Fruit fly (Drosophila melanogaster) whole organism, wandering third instar larva: ENCODE results near the gene Mlp84B.

ENCODE experiments used
- Abd-B ChIP-seq: fragments of >200 bp; optimal IDR thresholded peaks from 2 replicates; lab custom pipeline; 2017; ENCODE audit warnings: missing biosample characterization, missing genetic modification characterization
- CG32264 ChIP-seq: fragments of 200-800 bp; sonication (Bioruptor generic); optimal IDR thresholded peaks from 2 replicates; lab custom pipeline; 2016; ENCODE audit warnings: missing biosample characterization, missing genetic modification characterization
- CrebA ChIP-seq: fragments of 200-800 bp; sonication (Bioruptor generic); optimal IDR thresholded peaks from 2 replicates; lab custom pipeline; 2016; ENCODE audit warnings: missing biosample characterization, mild to moderate bottlenecking, missing genetic modification characterization, borderline replicate concordance
- Dif ChIP-seq: fragments of 200-275, 200-300 bp; sonication (Bioruptor generic); optimal IDR thresholded peaks from 2 replicates; lab custom pipeline; 2018; ENCODE audit warnings: missing biosample characterization, missing genetic modification characterization; ENCODE audit not compliant: partially characterized antibody
- GATAd ChIP-seq: sonication (Bioruptor generic); optimal IDR thresholded peaks from 2 replicates; lab custom pipeline; 2016; ENCODE audit warnings: missing biosample characterization, missing genetic modification characterization
- Hr78 ChIP-seq: fragments of >200 bp; optimal IDR thresholded peaks from 2 replicates; lab custom pipeline; 2017; ENCODE audit warnings: missing biosample characterization, missing genetic modification characterization
- Hr83 ChIP-seq: fragments of 200-300 bp; sonication (Bioruptor generic); optimal IDR thresholded peaks from 2 replicates; lab custom pipeline; 2016; ENCODE audit warnings: missing biosample characterization, mild to moderate bottlenecking, missing genetic modification characterization, moderate library complexity; ENCODE audit not compliant: poor library complexity, severe bottlenecking
- Jra ChIP-seq: sonication (Bioruptor generic); optimal IDR thresholded peaks from 2 replicates; lab custom pipeline; 2016; ENCODE audit warnings: missing biosample characterization, missing genetic modification characterization
- Mio ChIP-seq: sonication (Bioruptor generic); optimal IDR thresholded peaks from 2 replicates; lab custom pipeline; 2016; ENCODE audit warnings: missing biosample characterization, missing genetic modification characterization
- Myc ChIP-seq: fragments of >200 bp; optimal IDR thresholded peaks from 2 replicates; lab custom pipeline; 2017
- N ChIP-seq: fragments of >200 bp; optimal IDR thresholded peaks from 2 replicates; lab custom pipeline; 2018; ENCODE audit warnings: missing biosample characterization, missing external identifiers, missing genetic modification characterization
- OdsH ChIP-seq: fragments of 200-800 bp; sonication (Bioruptor generic); optimal IDR thresholded peaks from 2 replicates; lab custom pipeline; 2016; ENCODE audit warnings: missing biosample characterization, mild to moderate bottlenecking, missing genetic modification characterization
- Sp1 ChIP-seq: fragments of 200-800 bp; sonication (Bioruptor generic); optimal IDR thresholded peaks from 3 replicates; lab custom pipeline; 2019; ENCODE audit warnings: missing biosample characterization, mild to moderate bottlenecking, missing genetic modification characterization, moderate library complexity
- Vsx2 ChIP-seq: fragments of 200-300, 225-300 bp; sonication (Bioruptor generic); optimal IDR thresholded peaks from 2 replicates; lab custom pipeline; 2018; ENCODE audit warnings: missing biosample characterization, missing genetic modification characterization; ENCODE audit not compliant: partially characterized antibody
- brk ChIP-seq: fragments of 200-800 bp; sonication (Bioruptor generic); optimal IDR thresholded peaks from 2 replicates; lab custom pipeline; 2016; ENCODE audit warnings: missing biosample characterization, mild to moderate bottlenecking, missing genetic modification characterization
- dl ChIP-seq, 2 experiments: fragments of 175-275, 200-275 bp in 1 of 2; fragments of 200-275 bp in 1 of 2; sonication (Bioruptor generic); optimal IDR thresholded peaks; lab custom pipeline; 2018; ENCODE audit warnings: mild to moderate bottlenecking in 2 of 2, missing biosample characterization in 2 of 2, missing genetic modification characterization in 2 of 2, moderate library complexity in 2 of 2; ENCODE audit not compliant: partially characterized antibody in 2 of 2, insufficient read depth in 1 of 2
- dsf ChIP-seq: sonication (Bioruptor generic); optimal IDR thresholded peaks from 2 replicates; lab custom pipeline; 2016; ENCODE audit warnings: missing biosample characterization, missing genetic modification characterization, borderline replicate concordance
- ey ChIP-seq: fragments of 200-800 bp; sonication (Bioruptor generic); optimal IDR thresholded peaks from 2 replicates; lab custom pipeline; 2016; ENCODE audit warnings: missing biosample characterization, missing genetic modification characterization
- foxo ChIP-seq, 2 experiments: fragments of 200-800 bp; sonication (Bioruptor generic); optimal IDR thresholded peaks; 2 replicates in 1 of 2; 3 replicates in 1 of 2; lab custom pipeline; 2016 to 2017; ENCODE audit warnings: missing biosample characterization in 2 of 2, missing genetic modification characterization in 2 of 2
- fru ChIP-seq: fragments of 200-800 bp; sonication (Bioruptor generic); optimal IDR thresholded peaks from 3 replicates; lab custom pipeline; 2016; ENCODE audit warnings: missing biosample characterization, mild to moderate bottlenecking, missing genetic modification characterization
- h ChIP-seq: fragments of 200-800 bp; sonication (Bioruptor generic); optimal IDR thresholded peaks from 3 replicates; lab custom pipeline; 2016; ENCODE audit warnings: missing biosample characterization, mild to moderate bottlenecking, missing genetic modification characterization
- jim ChIP-seq: fragments of 175-275, 200-325 bp; sonication (Bioruptor generic); optimal IDR thresholded peaks from 2 replicates; lab custom pipeline; 2016; ENCODE audit warnings: missing biosample characterization, mild to moderate bottlenecking, missing genetic modification characterization
- lola ChIP-seq: fragments of >200 bp; optimal IDR thresholded peaks from 2 replicates; lab custom pipeline; 2017; ENCODE audit warnings: missing biosample characterization, missing genetic modification characterization
- pan ChIP-seq: fragments of >200 bp; optimal IDR thresholded peaks from 2 replicates; lab custom pipeline; 2017
- psq ChIP-seq: fragments of 200-800 bp; sonication (Bioruptor generic); optimal IDR thresholded peaks from 3 replicates; lab custom pipeline; 2017; ENCODE audit warnings: missing biosample characterization, mild to moderate bottlenecking, missing genetic modification characterization, moderate library complexity
- sage ChIP-seq: fragments of 200-800 bp; sonication (Bioruptor generic); optimal IDR thresholded peaks from 2 replicates; lab custom pipeline; 2016; ENCODE audit warnings: missing biosample characterization, mild to moderate bottlenecking, missing genetic modification characterization
- sv ChIP-seq: fragments of 200-800 bp; sonication (Bioruptor generic); optimal IDR thresholded peaks from 3 replicates; lab custom pipeline; 2016; ENCODE audit warnings: missing biosample characterization, missing genetic modification characterization
- tai ChIP-seq: sonication (Bioruptor generic); optimal IDR thresholded peaks from 2 replicates; lab custom pipeline; 2016; ENCODE audit warnings: missing biosample characterization, missing genetic modification characterization
- usp ChIP-seq: fragments of >200 bp; optimal IDR thresholded peaks from 2 replicates; lab custom pipeline; 2017; ENCODE audit warnings: missing biosample characterization, missing genetic modification characterization
- woc ChIP-seq: sonication (Bioruptor generic); optimal IDR thresholded peaks from 2 replicates; lab custom pipeline; 2016; ENCODE audit warnings: missing biosample characterization, mild to moderate bottlenecking, missing genetic modification characterization

Gene Mlp84B

dm6 chr3R:7123073-7123572 is 5.6 kb upstream of the Mlp84B start:
- no peak for TF ChIP-seq Jra (GFP tag; lab: Kevin White, UChicago)
- TF ChIP-seq sv, result no peak
- no peak for TF ChIP-seq N (GFP tag; lab: Kevin White, UChicago)
- TF ChIP-seq CG32264, result no peak
- TF ChIP-seq fru (GFP tag; lab: Kevin White, UChicago), result no peak
- no peak for TF ChIP-seq Abd-B (GFP tag; lab: Kevin White, UChicago)
- no peak for TF ChIP-seq pan (lab: Kevin White, UChicago)
- no peak for TF ChIP-seq brk (GFP tag; lab: Kevin White, UChicago)
- TF ChIP-seq Hr83 (GFP tag; lab: Kevin White, UChicago), result no peak
- TF ChIP-seq woc (GFP tag; lab: Kevin White, UChicago), result no peak
- no peak for TF ChIP-seq tai
- no peak for TF ChIP-seq Mio (GFP tag; lab: Kevin White, UChicago)
- no peak for TF ChIP-seq OdsH (GFP tag; lab: Kevin White, UChicago)
- no peak for TF ChIP-seq Myc (lab: Kevin White, UChicago)
- TF ChIP-seq lola (GFP tag; lab: Kevin White, UChicago), result no peak
- TF ChIP-seq Hr78 (GFP tag; lab: Kevin White, UChicago), result no peak

dm6 chr3R:7122172-7123072 is 4.9 kb upstream of the Mlp84B start:
- TF ChIP-seq h (GFP tag; lab: Kevin White, UChicago) (no peak), Sp1 (GFP tag; lab: Kevin White, UChicago) (no peak), CrebA (GFP tag; lab: Kevin White, UChicago) (no peak), dl (GFP tag; optimal IDR thresholded peaks at IDR 0.05; lab: Kevin White, UChicago; ENCODE audit: insufficient read depth in 1 of 2, partially characterized antibody in 2 of 2) (peak in 1 of 2 experiments; percentile 66), dsf (GFP tag; lab: Kevin White, UChicago) (no peak)
- TF ChIP-seq, all 38 proteins: peak for 1

dm6 chr3R:7116511-7116910 is 1.0 kb downstream of the Mlp84B start:
- TF ChIP-seq fru (GFP tag; lab: Kevin White, UChicago) (no peak), jim (GFP tag; lab: Kevin White, UChicago) (no peak), ey (GFP tag; lab: Kevin White, UChicago) (no peak), foxo (GFP tag; optimal IDR thresholded peaks at IDR 0.05; lab: Kevin White, UChicago) (no peak), Dif (GFP tag; lab: Kevin White, UChicago) (no peak), brk (GFP tag; lab: Kevin White, UChicago) (no peak), N (GFP tag; lab: Kevin White, UChicago) (no peak), Hr78 (GFP tag; lab: Kevin White, UChicago) (no peak), psq (GFP tag; lab: Kevin White, UChicago) (no peak), sage (no peak), Vsx2 (GFP tag; lab: Kevin White, UChicago) (no peak), pan (lab: Kevin White, UChicago) (no peak), dl (GFP tag; optimal IDR thresholded peaks at IDR 0.05; lab: Kevin White, UChicago; ENCODE audit: insufficient read depth in 1 of 2, partially characterized antibody in 2 of 2) (no peak), sv (no peak), GATAd (GFP tag; lab: Kevin White, UChicago) (no peak)

- TF ChIP-seq usp (GFP tag; lab: Kevin White, UChicago) (no peak), Mio (GFP tag; lab: Kevin White, UChicago) (no peak), pan (lab: Kevin White, UChicago) (no peak), N (GFP tag; lab: Kevin White, UChicago) (no peak), dl (GFP tag; optimal IDR thresholded peaks at IDR 0.05; lab: Kevin White, UChicago; ENCODE audit: insufficient read depth in 1 of 2, partially characterized antibody in 2 of 2) (no peak)
Measured at dm6 chr3R:7112977-7113376, 4.6 kb downstream of the Mlp84B start.
